Worm (Caenorhabditis elegans) whole organism, L4 larva: ENCODE data around the gene BE10.4.
A peak's percentile ranks its signal among the peaks of the same experiment; 100 is the strongest.

Experiments
- F26F4.8 ChIP-seq: fragments of 200-800 bp; sonication (Bioruptor generic); conservative IDR thresholded peaks from 2 replicates; pipeline ENCODE4 v1.3.6; 2022; ENCODE audit warnings: missing genetic modification characterization, missing compliant biosample characterization
- F49E8.2 ChIP-seq: sonication (generic microtip); optimal IDR thresholded peaks from 2 replicates; lab custom pipeline; 2016; ENCODE audit warnings: missing compliant biosample characterization, mild to moderate bottlenecking, missing genetic modification characterization, borderline replicate concordance
- Y48G9A.11 ChIP-seq: fragments of 200-800 bp; sonication (Bioruptor generic); IDR thresholded peaks from 2 replicates; pipeline ENCODE4 v1.3.6; 2022; ENCODE audit warnings: missing genetic modification reagents, missing genetic modification characterization, missing compliant biosample characterization
- ZK337.2 ChIP-seq: fragments of 200-800 bp; sonication (Bioruptor generic); IDR thresholded peaks from 2 replicates; pipeline ENCODE4 v1.3.6; 2022; ENCODE audit warnings: missing genetic modification reagents, missing genetic modification characterization, missing compliant biosample characterization
- aha-1 ChIP-seq: fragments of 150-350 bp; peaks from one replicate; lab custom pipeline; 2014; ENCODE audit warnings: missing biosample characterization, missing genetic modification characterization
- ceh-28 ChIP-seq: fragments of 150-350 bp; optimal IDR thresholded peaks from 2 replicates; lab custom pipeline; 2014; ENCODE audit warnings: missing biosample characterization, missing genetic modification reagents, missing genetic modification characterization
- ctbp-1 ChIP-seq: fragments of 200-800 bp; sonication (Bioruptor generic); IDR thresholded peaks from 2 replicates; pipeline ENCODE4 v1.3.6; 2022; ENCODE audit warnings: missing genetic modification reagents, missing genetic modification characterization, missing compliant biosample characterization
- daf-16 ChIP-seq, 3 experiments: sonication (generic microtip); optimal IDR thresholded peaks; 2 replicates each; lab custom pipeline; 2016 to 2017; ENCODE audit warnings: missing genetic modification characterization in 3 of 3, missing genetic modification reagents in 3 of 3, mild to moderate bottlenecking in 2 of 3, missing compliant biosample characterization in 2 of 3, missing biosample characterization in 1 of 3, moderate library complexity in 1 of 3
- daf-19 ChIP-seq: fragments of 200-800 bp; sonication (Bioruptor generic); conservative IDR thresholded peaks from 2 replicates; pipeline ENCODE4 v1.3.6; 2022; ENCODE audit warnings: missing genetic modification characterization, missing compliant biosample characterization
- dpl-1 ChIP-seq: fragments of 150-350 bp; optimal IDR thresholded peaks from 2 replicates; lab custom pipeline; 2014; ENCODE audit warnings: missing biosample characterization, missing genetic modification reagents, missing genetic modification characterization
- fos-1 ChIP-seq: fragments of 150-350 bp; optimal IDR thresholded peaks from 2 replicates; lab custom pipeline; 2014; ENCODE audit warnings: missing biosample characterization, missing genetic modification characterization
- hif-1 ChIP-seq, 2 experiments: sonication (generic microtip); optimal IDR thresholded peaks; 2 replicates each; lab custom pipeline; 2016 to 2017; ENCODE audit warnings: missing compliant biosample characterization in 2 of 2, missing genetic modification characterization in 2 of 2, missing genetic modification reagents in 2 of 2, missing genotype in 2 of 2, mild to moderate bottlenecking in 1 of 2
- hlh-11 ChIP-seq: fragments of 200-800 bp; sonication (Bioruptor generic); optimal IDR thresholded peaks from 2 replicates; lab custom pipeline; 2018; ENCODE audit warnings: mild to moderate bottlenecking, missing genetic modification characterization, missing compliant biosample characterization
- hlh-30 ChIP-seq: sonication (generic microtip); optimal IDR thresholded peaks from 2 replicates; lab custom pipeline; 2017; ENCODE audit warnings: antibody characterized with exemption, mild to moderate bottlenecking, missing genetic modification characterization, missing compliant biosample characterization; ENCODE audit not compliant: insufficient read depth
- lin-38 ChIP-seq: fragments of 200-800 bp; sonication (Bioruptor generic); IDR thresholded peaks from 2 replicates; pipeline ENCODE4 v1.3.6; 2022; ENCODE audit warnings: missing genetic modification reagents, missing genetic modification characterization, missing compliant biosample characterization
- lin-39 ChIP-seq: fragments of 150-350 bp; optimal IDR thresholded peaks from 2 replicates; lab custom pipeline; 2014; ENCODE audit warnings: missing biosample characterization, missing genetic modification reagents, missing genetic modification characterization
- lir-3 ChIP-seq: sonication (generic microtip); optimal IDR thresholded peaks from 2 replicates; lab custom pipeline; 2016; ENCODE audit warnings: mild to moderate bottlenecking, missing genetic modification characterization, missing compliant biosample characterization
- lsy-2 ChIP-seq, 2 experiments: fragments of 150-350 bp in 1 of 2; sonication (generic microtip) in 1 of 2; optimal IDR thresholded peaks; 2 replicates each; lab custom pipeline; 2014 to 2017; ENCODE audit warnings: missing biosample characterization in 2 of 2, missing genetic modification characterization in 2 of 2
- madf-5 ChIP-seq, 2 experiments: fragments of 200-800 bp; sonication (Bioruptor generic); IDR thresholded peaks; 2 replicates each; pipeline ENCODE4 v1.3.6; 2022; ENCODE audit warnings: missing compliant biosample characterization in 2 of 2, missing genetic modification characterization in 2 of 2
- mdl-1 ChIP-seq, 2 experiments: fragments of 150-350 bp in 1 of 2; sonication (generic microtip) in 1 of 2; optimal IDR thresholded peaks; 2 replicates each; lab custom pipeline; 2014 to 2017; ENCODE audit warnings: missing biosample characterization in 2 of 2, missing genetic modification characterization in 2 of 2
- mdt-29 ChIP-seq: fragments of 200-800 bp; sonication (Bioruptor generic); IDR thresholded peaks from 2 replicates; pipeline ENCODE4 v1.3.6; 2022; ENCODE audit warnings: missing genetic modification reagents, missing genetic modification characterization, missing compliant biosample characterization
- mep-1 ChIP-seq: fragments of 150-350 bp; sonication (generic microtip); optimal IDR thresholded peaks from 3 replicates; lab custom pipeline; 2014; ENCODE audit warnings: missing biosample characterization, missing genetic modification characterization
- mxl-3 ChIP-seq: fragments of 200-800 bp; sonication (Bioruptor generic); optimal IDR thresholded peaks from 2 replicates; lab custom pipeline; 2018; ENCODE audit warnings: mild to moderate bottlenecking, missing genetic modification characterization, missing compliant biosample characterization
- nhr-10 ChIP-seq: fragments of 150-350 bp; optimal IDR thresholded peaks from 2 replicates; lab custom pipeline; 2014; ENCODE audit warnings: missing biosample characterization, missing genetic modification characterization
- nhr-237 ChIP-seq: sonication (generic microtip); optimal IDR thresholded peaks from 2 replicates; lab custom pipeline; 2017; ENCODE audit warnings: missing biosample characterization, missing genetic modification characterization
- nhr-25 ChIP-seq: sonication (generic microtip); optimal IDR thresholded peaks from 2 replicates; lab custom pipeline; 2017; ENCODE audit warnings: missing genetic modification characterization, mild to moderate bottlenecking, missing compliant biosample characterization, antibody characterized with exemption, moderate library complexity, borderline replicate concordance; ENCODE audit not compliant: insufficient read depth
- nhr-28 ChIP-seq: fragments of 150-350 bp; optimal IDR thresholded peaks from 2 replicates; lab custom pipeline; 2014; ENCODE audit warnings: missing biosample characterization, missing genetic modification characterization
- nhr-76 ChIP-seq: fragments of 150-350 bp; optimal IDR thresholded peaks from 2 replicates; lab custom pipeline; 2014; ENCODE audit warnings: missing biosample characterization, missing genetic modification characterization
- rbr-2 ChIP-seq: sonication (generic microtip); optimal IDR thresholded peaks from 2 replicates; lab custom pipeline; 2016; ENCODE audit warnings: missing genotype, missing genetic modification characterization, missing compliant biosample characterization
- set-16 ChIP-seq: fragments of 200-800 bp; sonication (Bioruptor generic); IDR thresholded peaks from 2 replicates; pipeline ENCODE4 v1.3.6; 2022; ENCODE audit warnings: missing genetic modification reagents, missing genetic modification characterization, missing compliant biosample characterization
- snpc-4 ChIP-seq: fragments of 150-350 bp; optimal IDR thresholded peaks from 2 replicates; lab custom pipeline; 2014; ENCODE audit warnings: missing biosample characterization, missing genetic modification characterization
- spr-1 ChIP-seq: sonication (generic microtip); optimal IDR thresholded peaks from 2 replicates; lab custom pipeline; 2016; ENCODE audit warnings: mild to moderate bottlenecking, missing genetic modification characterization, missing compliant biosample characterization
- zag-1 ChIP-seq: fragments of 150-350 bp; optimal IDR thresholded peaks from 2 replicates; lab custom pipeline; 2014; ENCODE audit warnings: missing biosample characterization, missing genetic modification characterization
- zfp-2 ChIP-seq: sonication (generic microtip); optimal IDR thresholded peaks from 2 replicates; lab custom pipeline; 2016; ENCODE audit warnings: mild to moderate bottlenecking, missing genetic modification characterization, missing compliant biosample characterization
- zfp-3 ChIP-seq: fragments of 200-800 bp; sonication (Bioruptor generic); conservative IDR thresholded peaks from 2 replicates; pipeline ENCODE4 v1.3.6; 2022; ENCODE audit warnings: missing genetic modification reagents, missing genetic modification characterization, missing compliant biosample characterization

BE10.4 gene

ce11 chrIII:12794200-12794599 lies 19.1 kb upstream of the BE10.4 start:
- TF ChIP-seq ceh-28 (tag; lab: Kevin White, UChicago) = peak; percentile 95
- TF ChIP-seq dpl-1 = no peak

ce11 chrIII:12798469-12798868 lies 14.8 kb upstream of the BE10.4 start, which contains the start of gene agmo-1:
Gene agmo-1, minus strand, starts transcription at chrIII:12798569.
- no peak for TF ChIP-seq ceh-28 (tag; lab: Kevin White, UChicago)
- TF ChIP-seq nhr-28 (tag; lab: Kevin White, UChicago) = peak; percentile 9
- TF ChIP-seq, all 104 proteins: peak for 1

ce11 chrIII:12800529-12800928 lies 12.8 kb upstream of the BE10.4 start:
- no peak for TF ChIP-seq nhr-10 (tag; lab: Kevin White, UChicago)
- TF ChIP-seq zfp-2 = no peak
- no peak for TF ChIP-seq fos-1 (tag; lab: Kevin White, UChicago)
- no peak for TF ChIP-seq dpl-1
- no peak for TF ChIP-seq Y48G9A.11 (GFP tag; lab: Robert Waterston, UW)
- peak; percentile 66 for TF ChIP-seq mxl-3 (GFP tag; lab: Kevin White, UChicago)
- TF ChIP-seq hif-1 (tag; optimal IDR thresholded peaks at IDR 0.05; lab: Kevin White, UChicago) = no peak
- TF ChIP-seq madf-5 (GFP tag; IDR thresholded peaks at IDR 0.05; lab: Robert Waterston, UW) = no peak
- TF ChIP-seq hlh-11 = peak; percentile 68
- TF ChIP-seq zfp-3 = no peak
- TF ChIP-seq mdl-1 (tag; optimal IDR thresholded peaks at IDR 0.05; lab: Kevin White, UChicago) = peak in 1 of 2 experiments; percentile 23
- peak; percentile 43 for TF ChIP-seq nhr-28 (tag; lab: Kevin White, UChicago)
- no peak for TF ChIP-seq nhr-237 (tag; lab: Kevin White, UChicago)
- no peak for TF ChIP-seq zag-1 (tag; lab: Kevin White, UChicago)
- no peak for TF ChIP-seq set-16 (GFP tag; lab: Robert Waterston, UW)
- TF ChIP-seq snpc-4 (tag; lab: Kevin White, UChicago) = no peak
- peak; percentile 51 for TF ChIP-seq hlh-30 (tag; lab: Kevin White, UChicago)
- no peak for TF ChIP-seq spr-1
- no peak for TF ChIP-seq aha-1 (tag; lab: Kevin White, UChicago)
- no peak for TF ChIP-seq mep-1 (tag; lab: Kevin White, UChicago)
- TF ChIP-seq lir-3 = no peak
- no peak for TF ChIP-seq lsy-2 (tag; optimal IDR thresholded peaks at IDR 0.05; lab: Kevin White, UChicago)

- TF ChIP-seq nhr-25 (tag; lab: Kevin White, UChicago) = no peak
- TF ChIP-seq ZK337.2 (GFP tag; lab: Robert Waterston, UW) = no peak
- TF ChIP-seq F49E8.2 (tag; lab: Kevin White, UChicago) = no peak
- TF ChIP-seq daf-16 (GFP tag; optimal IDR thresholded peaks at IDR 0.05; lab: Kevin White, UChicago) = no peak
- no peak for TF ChIP-seq daf-16 (tag; optimal IDR thresholded peaks at IDR 0.05; lab: Kevin White, UChicago)
- TF ChIP-seq ctbp-1 (GFP tag; lab: Robert Waterston, UW) = no peak
- TF ChIP-seq F26F4.8 (GFP tag; lab: Robert Waterston, UW) = no peak
- no peak for TF ChIP-seq spr-1
- no peak for TF ChIP-seq snpc-4 (tag; lab: Kevin White, UChicago)
- no peak for TF ChIP-seq mdt-29 (GFP tag; lab: Robert Waterston, UW)
- TF ChIP-seq nhr-10 (tag; lab: Kevin White, UChicago) = no peak
- no peak for TF ChIP-seq nhr-76 (tag; lab: Kevin White, UChicago)
- TF ChIP-seq daf-19 (GFP tag; lab: Robert Waterston, UW) = no peak
- no peak for TF ChIP-seq lin-39 (tag; lab: Kevin White, UChicago)
- no peak for TF ChIP-seq zfp-2
- TF ChIP-seq lin-38 = no peak
- TF ChIP-seq lsy-2 (tag; optimal IDR thresholded peaks at IDR 0.05; lab: Kevin White, UChicago) = no peak
- TF ChIP-seq rbr-2 = no peak
Observed at ce11 chrIII:12806712-12807111, 6.6 kb upstream of the BE10.4 start, which contains the start of gene BE10.5. Gene BE10.5, minus strand, starts transcription at chrIII:12806812.
